Fruit fly (Drosophila melanogaster) whole organism, embryonic: ENCODE measurements around the gene sad.
A peak's percentile ranks its signal among the peaks of the same experiment; 100 is the strongest.

ENCODE experiments used
- CG10654 ChIP-seq: fragments of 200-800 bp; sonication (Bioruptor generic); optimal IDR thresholded peaks from 2 replicates; lab custom pipeline; 2016; ENCODE audit warnings: missing biosample characterization, missing genetic modification characterization
- CG12769 ChIP-seq: fragments of 200-800 bp; sonication (Bioruptor generic); optimal IDR thresholded peaks from 2 replicates; lab custom pipeline; 2019; ENCODE audit warnings: missing biosample characterization, mild to moderate bottlenecking, missing genetic modification characterization, moderate library complexity
- CG14441 ChIP-seq: fragments of 200-800 bp; sonication (Bioruptor generic); IDR thresholded peaks from 2 replicates; pipeline ENCODE4 v1.3.6; 2022; ENCODE audit warnings: missing biosample characterization, missing genetic modification characterization
- CG15514 ChIP-seq: fragments of 200-800 bp; sonication (Bioruptor generic); optimal IDR thresholded peaks from 3 replicates; lab custom pipeline; 2017; ENCODE audit warnings: missing biosample characterization, missing genetic modification characterization, mild to moderate bottlenecking, moderate library complexity, missing genetic modification reagents
- CG17802 ChIP-seq: fragments of 200-800 bp; sonication (Bioruptor generic); optimal IDR thresholded peaks from 2 replicates; lab custom pipeline; 2018; ENCODE audit warnings: missing biosample characterization, mild to moderate bottlenecking, missing genetic modification characterization, moderate library complexity
- CG2678 ChIP-seq: fragments of 200-800 bp; sonication (Bioruptor generic); optimal IDR thresholded peaks from 3 replicates; lab custom pipeline; 2019; ENCODE audit warnings: missing biosample characterization, mild to moderate bottlenecking, missing genetic modification characterization, moderate library complexity
- CG32767 ChIP-seq: fragments of 200-800 bp; sonication (Bioruptor generic); IDR thresholded peaks from 2 replicates; pipeline ENCODE4 v1.3.6; 2022; ENCODE audit warnings: missing biosample characterization, missing genetic modification characterization
- CG34376 ChIP-seq: fragments of 200-800 bp; sonication (Bioruptor generic); optimal IDR thresholded peaks from 2 replicates; lab custom pipeline; 2018; ENCODE audit warnings: missing biosample characterization, mild to moderate bottlenecking, missing genetic modification characterization
- CG34422 ChIP-seq: fragments of 200-800 bp; sonication (Bioruptor generic); IDR thresholded peaks from 3 replicates; pipeline ENCODE4 v1.3.6; 2022; ENCODE audit warnings: missing biosample characterization, missing genetic modification characterization
- CG4707 ChIP-seq: fragments of 200-800 bp; sonication (Bioruptor generic); optimal IDR thresholded peaks from 2 replicates; lab custom pipeline; 2018; ENCODE audit warnings: missing biosample characterization, mild to moderate bottlenecking, missing genetic modification characterization, moderate library complexity
- CG4730 ChIP-seq: fragments of 200-800 bp; sonication (Bioruptor generic); IDR thresholded peaks from 2 replicates; pipeline ENCODE4 v1.3.6; 2022; ENCODE audit warnings: missing biosample characterization, missing genetic modification characterization
- CG7928 ChIP-seq: fragments of 200-800 bp; sonication (Bioruptor generic); optimal IDR thresholded peaks from 2 replicates; lab custom pipeline; 2017; ENCODE audit warnings: missing biosample characterization, mild to moderate bottlenecking, missing genetic modification characterization
- CG9876 ChIP-seq: fragments of 200-800 bp; sonication (Bioruptor generic); optimal IDR thresholded peaks from 2 replicates; lab custom pipeline; 2016; ENCODE audit warnings: missing biosample characterization, missing genetic modification characterization
- CTCF ChIP-seq: fragments of 200-800 bp; sonication (Bioruptor generic); optimal IDR thresholded peaks from 2 replicates; lab custom pipeline; 2017; ENCODE audit warnings: missing biosample characterization, mild to moderate bottlenecking, missing genetic modification characterization, moderate library complexity
- D19B ChIP-seq: fragments of 200-800 bp; sonication (Bioruptor generic); optimal IDR thresholded peaks from 2 replicates; lab custom pipeline; 2017; ENCODE audit warnings: missing biosample characterization, mild to moderate bottlenecking, missing genetic modification characterization
- Dfd ChIP-seq, 2 experiments: fragments of >200 bp; optimal IDR thresholded peaks; 2 replicates each; lab custom pipeline; 2017; ENCODE audit warnings: missing biosample characterization in 2 of 2, missing genetic modification characterization in 2 of 2
- Dll ChIP-seq: fragments of 200-800 bp; sonication (Bioruptor generic); IDR thresholded peaks from 4 replicates; pipeline ENCODE4 v1.3.6; 2022; ENCODE audit warnings: missing biosample characterization, missing genetic modification characterization; ENCODE audit not compliant: partially characterized antibody
- HHEX ChIP-seq: fragments of 200-800 bp; sonication (Bioruptor generic); optimal IDR thresholded peaks from 3 replicates; lab custom pipeline; 2017; ENCODE audit warnings: missing biosample characterization, mild to moderate bottlenecking, missing genetic modification characterization, missing genetic modification reagents
- HmgZ ChIP-seq: fragments of 200-800 bp; sonication (Bioruptor generic); optimal IDR thresholded peaks from 2 replicates; lab custom pipeline; 2018; ENCODE audit warnings: missing biosample characterization, mild to moderate bottlenecking, missing genetic modification characterization
- Hsf ChIP-seq: fragments of 200-800 bp; sonication (Bioruptor generic); optimal IDR thresholded peaks from 3 replicates; lab custom pipeline; 2016; ENCODE audit warnings: missing biosample characterization, missing genetic modification characterization
- Jarid2 ChIP-seq: fragments of 200-800 bp; sonication (Bioruptor generic); optimal IDR thresholded peaks from 3 replicates; lab custom pipeline; 2017; ENCODE audit warnings: mild to moderate bottlenecking, missing biosample characterization, missing genetic modification reagents, missing genetic modification characterization
- MESR4 ChIP-seq: fragments of 200-800 bp; sonication (Bioruptor generic); optimal IDR thresholded peaks from 2 replicates; lab custom pipeline; 2018; ENCODE audit warnings: missing biosample characterization, mild to moderate bottlenecking, missing genetic modification characterization, moderate library complexity
- MTF-1 ChIP-seq: fragments of 200-800 bp; sonication (Bioruptor generic); optimal IDR thresholded peaks from 2 replicates; lab custom pipeline; 2018; ENCODE audit warnings: missing biosample characterization, mild to moderate bottlenecking, missing genetic modification characterization, borderline replicate concordance
- Mad ChIP-seq: fragments of 200-800 bp; sonication (Bioruptor generic); optimal IDR thresholded peaks from 2 replicates; lab custom pipeline; 2016; ENCODE audit warnings: missing biosample characterization, missing genetic modification characterization
- Mrtf ChIP-seq: fragments of 200-800 bp; sonication (Bioruptor generic); IDR thresholded peaks from 3 replicates; pipeline ENCODE4 v1.3.6; 2022; ENCODE audit warnings: missing biosample characterization, missing genetic modification characterization
- Neu2 ChIP-seq: fragments of 200-800 bp; sonication (Bioruptor generic); optimal IDR thresholded peaks from 3 replicates; lab custom pipeline; 2016; ENCODE audit warnings: missing biosample characterization, missing genetic modification characterization, borderline replicate concordance
- Ravus ChIP-seq: fragments of 200-800 bp; sonication (Bioruptor generic); IDR thresholded peaks from 2 replicates; pipeline ENCODE4 v1.3.6; 2022; ENCODE audit warnings: missing biosample characterization, missing genetic modification characterization
- Rfx ChIP-seq: fragments of 200-800 bp; sonication (Bioruptor generic); IDR thresholded peaks from 2 replicates; pipeline ENCODE4 v1.3.6; 2022; ENCODE audit warnings: missing biosample characterization, missing genetic modification characterization
- ap ChIP-seq: fragments of 200-800 bp; sonication (Bioruptor generic); IDR thresholded peaks from 2 replicates; pipeline ENCODE4 v1.3.6; 2022; ENCODE audit warnings: missing biosample characterization, missing genetic modification characterization
- az2 ChIP-seq: fragments of 200-800 bp; sonication (Bioruptor generic); optimal IDR thresholded peaks from 3 replicates; lab custom pipeline; 2016; ENCODE audit warnings: missing biosample characterization, missing genetic modification characterization
- bbx ChIP-seq: fragments of 200-800 bp; sonication (Bioruptor generic); IDR thresholded peaks from 2 replicates; pipeline ENCODE4 v1.3.6; 2022; ENCODE audit warnings: missing biosample characterization, missing genetic modification characterization; ENCODE audit not compliant: partially characterized antibody
- bcd ChIP-seq: fragments of 200-800 bp; sonication (Bioruptor generic); optimal IDR thresholded peaks from 2 replicates; lab custom pipeline; 2017; ENCODE audit warnings: missing biosample characterization, mild to moderate bottlenecking, missing genetic modification characterization
- cas ChIP-seq: fragments of 200-800 bp; sonication (Bioruptor generic); IDR thresholded peaks from 2 replicates; pipeline ENCODE4 v1.3.6; 2022; ENCODE audit warnings: missing biosample characterization, missing genetic modification characterization
- caup ChIP-seq: fragments of 200-800 bp; sonication (Bioruptor generic); optimal IDR thresholded peaks from 3 replicates; lab custom pipeline; 2017; ENCODE audit warnings: missing biosample characterization, mild to moderate bottlenecking, missing genetic modification characterization, moderate library complexity; ENCODE audit not compliant: severe bottlenecking
- chinmo ChIP-seq: fragments of 200-800 bp; sonication (Bioruptor generic); IDR thresholded peaks from 4 replicates; pipeline ENCODE4 v1.3.6; 2022; ENCODE audit warnings: missing biosample characterization, missing genetic modification characterization; ENCODE audit not compliant: partially characterized antibody
- dmrt11E ChIP-seq: fragments of 200-800 bp; sonication (Bioruptor generic); optimal IDR thresholded peaks from 3 replicates; lab custom pipeline; 2018; ENCODE audit warnings: missing biosample characterization, mild to moderate bottlenecking, missing genetic modification characterization, moderate library complexity
- en ChIP-seq: fragments of 200-800 bp; sonication (Bioruptor generic); optimal IDR thresholded peaks from 2 replicates; lab custom pipeline; 2016; ENCODE audit warnings: missing biosample characterization, missing genetic modification characterization
- exex ChIP-seq: fragments of 200-800 bp; sonication (Bioruptor generic); optimal IDR thresholded peaks from 4 replicates; lab custom pipeline; 2018; ENCODE audit warnings: missing biosample characterization, mild to moderate bottlenecking, missing genetic modification characterization, moderate library complexity
- hkb ChIP-seq, 2 experiments: fragments of 200-800 bp in 1 of 2; fragments of >200 bp in 1 of 2; sonication (Bioruptor generic) in 1 of 2; IDR thresholded peaks in 1 of 2; optimal IDR thresholded peaks in 1 of 2; 2 replicates each; pipeline versions ENCODE4 v1.3.6 to Lab custom; 2017 to 2022; ENCODE audit warnings: missing biosample characterization in 1 of 2, missing genetic modification characterization in 1 of 2
- insv ChIP-seq, 2 experiments: fragments of 200-800 bp; sonication (Bioruptor generic); optimal IDR thresholded peaks; 3 replicates each; lab custom pipeline; 2016 to 2018; ENCODE audit warnings: missing biosample characterization in 2 of 2, missing genetic modification characterization in 2 of 2
- peb ChIP-seq: fragments of 200-800 bp; sonication (Bioruptor generic); IDR thresholded peaks from 2 replicates; pipeline ENCODE4 v1.3.6; 2022; ENCODE audit warnings: missing biosample characterization, missing genetic modification characterization
- prd ChIP-seq, 3 experiments: fragments of >200 bp in 2 of 3; fragments of 200-800 bp in 1 of 3; sonication (Bioruptor generic) in 1 of 3; optimal IDR thresholded peaks in 2 of 3; IDR thresholded peaks in 1 of 3; 2 replicates in 2 of 3; 3 replicates in 1 of 3; pipeline versions ENCODE4 v1.3.6 to Lab custom; 2017 to 2022; ENCODE audit warnings: missing biosample characterization in 1 of 3, missing genetic modification characterization in 1 of 3
- row ChIP-seq: fragments of 200-800 bp; sonication (Bioruptor generic); IDR thresholded peaks from 3 replicates; pipeline ENCODE4 v1.3.6; 2022; ENCODE audit warnings: missing biosample characterization, missing genetic modification characterization
- stwl ChIP-seq: fragments of 200-800 bp; sonication (Bioruptor generic); optimal IDR thresholded peaks from 3 replicates; lab custom pipeline; 2018; ENCODE audit warnings: missing biosample characterization, mild to moderate bottlenecking, missing genetic modification characterization, moderate library complexity
- twi ChIP-seq: fragments of 200-800 bp; optimal IDR thresholded peaks from 2 replicates; lab custom pipeline; 2019; ENCODE audit warnings: missing biosample characterization, mild to moderate bottlenecking, missing genetic modification characterization, moderate library complexity
- tx ChIP-seq: fragments of 200-800 bp; sonication (Bioruptor generic); optimal IDR thresholded peaks from 2 replicates; lab custom pipeline; 2016; ENCODE audit warnings: missing biosample characterization, missing genetic modification characterization
- wek ChIP-seq: fragments of 200-800 bp; sonication (Bioruptor generic); optimal IDR thresholded peaks from 3 replicates; lab custom pipeline; 2018; ENCODE audit warnings: missing biosample characterization, mild to moderate bottlenecking, missing genetic modification characterization, moderate library complexity

The sad gene

dm6 chr3R:11850917-11851897, 25.8 kb upstream of the sad start (continued):
- TF ChIP-seq cas (GFP tag; lab: Robert Waterston, UW) (no peak), MESR4 (GFP tag; lab: Kevin White, UChicago) (no peak), Hsf (GFP tag; lab: Kevin White, UChicago) (peak; percentile 76), twi (peak; percentile 87), dmrt11E (tag; lab: Kevin White, UChicago) (peak; percentile 88), CG10654 (peak; percentile 62), Jarid2 (GFP tag; lab: Kevin White, UChicago) (peak; percentile 32), CG4730 (GFP tag; lab: Robert Waterston, UW) (peak; percentile 39; the same call in 1 of the 2 replicates), az2 (GFP tag; lab: Kevin White, UChicago) (peak; percentile 88), peb (GFP tag; lab: Robert Waterston, UW) (peak; percentile 35; the same call in 1 of the 2 replicates), CG15514 (GFP tag; lab: Kevin White, UChicago) (no peak), Dll (no peak), CG17802 (tag; lab: Kevin White, UChicago) (peak; percentile 59), HmgZ (tag; lab: Kevin White, UChicago) (peak; percentile 4), en (GFP tag; lab: Kevin White, UChicago) (peak; percentile 67), stwl (tag; lab: Kevin White, UChicago) (peak; percentile 5), Rfx (no peak), ap (GFP tag; lab: Robert Waterston, UW) (peak; percentile 65), bcd (GFP tag; lab: Kevin White, UChicago) (peak; percentile 79), CTCF (GFP tag; lab: Kevin White, UChicago) (peak; percentile 49), tx (GFP tag; lab: Kevin White, UChicago) (peak; percentile 62), Dfd (GFP tag; optimal IDR thresholded peaks at IDR 0.05; lab: Kevin White, UChicago) (no peak), CG32767 (GFP tag; lab: Robert Waterston, UW) (peak; percentile 25; the same call in 1 of the 2 replicates), CG14441 (GFP tag; lab: Robert Waterston, UW) (no peak), HHEX (peak; percentile 61), D19B (GFP tag; lab: Kevin White, UChicago) (no peak), Ravus (GFP tag; lab: Robert Waterston, UW) (no peak), Mad (GFP tag; lab: Kevin White, UChicago) (peak; percentile 51), prd (optimal IDR thresholded peaks at IDR 0.05; lab: Kevin White, UChicago) (no peak), prd (GFP tag; IDR thresholded peaks at IDR 0.05; lab: Robert Waterston, UW) (peak; percentile 80; the same call in 2 of the 3 replicates), CG7928 (GFP tag; lab: Kevin White, UChicago) (no peak), exex (tag; lab: Kevin White, UChicago) (no peak), row (GFP tag; lab: Robert Waterston, UW) (peak; percentile 71), CG34422 (GFP tag; lab: Robert Waterston, UW) (peak; percentile 75; the same call in 2 of the 3 replicates), hkb (optimal IDR thresholded peaks at IDR 0.05; lab: Kevin White, UChicago) (no peak), hkb (GFP tag; IDR thresholded peaks at IDR 0.05; lab: Robert Waterston, UW) (peak; percentile 44), MTF-1 (GFP tag; lab: Kevin White, UChicago) (no peak), CG12769 (tag; lab: Kevin White, UChicago) (no peak), CG34376 (GFP tag; lab: Kevin White, UChicago) (no peak), Mrtf (GFP tag; lab: Robert Waterston, UW) (no peak), CG9876 (GFP tag; lab: Kevin White, UChicago) (peak; percentile 20), CG4707 (GFP tag; lab: Kevin White, UChicago) (peak; percentile 71), wek (peak; percentile 67), caup (no peak), Neu2 (GFP tag; lab: Kevin White, UChicago) (no peak), CG2678 (tag; lab: Kevin White, UChicago) (peak; percentile 90), insv (GFP tag; optimal IDR thresholded peaks at IDR 0.05; lab: Kevin White, UChicago) (no peak), bbx (GFP tag; lab: Robert Waterston, UW) (peak; percentile 30; the same call in 1 of the 2 replicates), chinmo (GFP tag; lab: Robert Waterston, UW) (no peak)
